Worm (Caenorhabditis elegans) whole organism, L1 larva: ENCODE results near the gene B0222.15.

Experiments
- C04F5.9 ChIP-seq: sonication (generic microtip); optimal IDR thresholded peaks from 2 replicates; lab custom pipeline; 2016; ENCODE audit warnings: missing genetic modification characterization, missing compliant biosample characterization
- C34B4.2 ChIP-seq: sonication (generic microtip); optimal IDR thresholded peaks from 2 replicates; lab custom pipeline; 2017; ENCODE audit warnings: mild to moderate bottlenecking, missing genetic modification characterization, missing compliant biosample characterization
- F16B12.6 ChIP-seq: fragments of 150-350 bp; optimal IDR thresholded peaks from 2 replicates; lab custom pipeline; 2014; ENCODE audit warnings: missing biosample characterization, missing genetic modification characterization
- Y116A8C.19 ChIP-seq: sonication (generic microtip); optimal IDR thresholded peaks from 2 replicates; lab custom pipeline; 2016; ENCODE audit warnings: missing compliant biosample characterization, missing genetic modification characterization, borderline replicate concordance
- aha-1 ChIP-seq: fragments of 150-350 bp; optimal IDR thresholded peaks from 2 replicates; lab custom pipeline; 2014; ENCODE audit warnings: missing biosample characterization, missing genetic modification characterization
- blmp-1 ChIP-seq: fragments of 150-350 bp; optimal IDR thresholded peaks from 2 replicates; lab custom pipeline; 2014; ENCODE audit warnings: missing biosample characterization, missing genetic modification characterization
- ceh-63 ChIP-seq: fragments of 200-800 bp; sonication (Bioruptor generic); optimal IDR thresholded peaks from 2 replicates; lab custom pipeline; 2018; ENCODE audit warnings: mild to moderate bottlenecking, missing genetic modification characterization, missing compliant biosample characterization
- ceh-8 ChIP-seq: fragments of 200-800 bp; sonication (Bioruptor generic); optimal IDR thresholded peaks from 2 replicates; lab custom pipeline; 2018; ENCODE audit warnings: mild to moderate bottlenecking, missing genetic modification characterization, moderate library complexity, missing compliant biosample characterization
- ces-1 ChIP-seq: fragments of 150-350 bp; optimal IDR thresholded peaks from 2 replicates; lab custom pipeline; 2014; ENCODE audit warnings: missing biosample characterization, missing genetic modification reagents, missing genetic modification characterization
- dpl-1 ChIP-seq, 3 experiments: fragments of 150-350 bp in 2 of 3; sonication (generic microtip) in 1 of 3; optimal IDR thresholded peaks; 2 replicates each; lab custom pipeline; 2014 to 2017; ENCODE audit warnings: missing biosample characterization in 3 of 3, missing genetic modification characterization in 3 of 3, missing genetic modification reagents in 3 of 3
- dsc-1 ChIP-seq: sonication (generic microtip); optimal IDR thresholded peaks from 2 replicates; lab custom pipeline; 2016; ENCODE audit warnings: mild to moderate bottlenecking, missing genetic modification characterization, missing compliant biosample characterization
- efl-1 ChIP-seq, 4 experiments: fragments of 150-350 bp; optimal IDR thresholded peaks in 3 of 4; peaks in 1 of 4; 1 replicate in 1 of 4; 2 replicates in 3 of 4; lab custom pipeline; 2014; ENCODE audit warnings: missing biosample characterization in 2 of 4, missing genetic modification characterization in 2 of 4, missing genetic modification reagents in 2 of 4
- efl-3 ChIP-seq: fragments of 200-800 bp; sonication (Bioruptor generic); optimal IDR thresholded peaks from 2 replicates; lab custom pipeline; 2018; ENCODE audit warnings: mild to moderate bottlenecking, missing genetic modification characterization, missing compliant biosample characterization
- egl-13 ChIP-seq: sonication (generic microtip); optimal IDR thresholded peaks from 2 replicates; lab custom pipeline; 2016; ENCODE audit warnings: missing genotype, missing genetic modification reagents, missing genetic modification characterization, missing compliant biosample characterization
- egl-27 ChIP-seq, 2 experiments: fragments of 150-350 bp in 1 of 2; sonication (generic microtip); optimal IDR thresholded peaks; 3 replicates each; lab custom pipeline; 2017 to 2018; ENCODE audit warnings: missing biosample characterization in 2 of 2, missing genetic modification characterization in 2 of 2, missing genetic modification reagents in 2 of 2
- elt-2 ChIP-seq: sonication (generic microtip); optimal IDR thresholded peaks from 2 replicates; lab custom pipeline; 2016; ENCODE audit warnings: missing genetic modification characterization, mild to moderate bottlenecking, inconsistent platforms, missing compliant biosample characterization, missing genetic modification reagents
- elt-3 ChIP-seq, 6 experiments: fragments of 150-350 bp in 1 of 6; sonication (generic microtip); optimal IDR thresholded peaks; 2 replicates each; lab custom pipeline; 2017 to 2018; ENCODE audit warnings: missing biosample characterization in 6 of 6, missing genetic modification characterization in 6 of 6, inconsistent platforms in 1 of 6
- fkh-10 ChIP-seq: sonication (generic microtip); optimal IDR thresholded peaks from 2 replicates; lab custom pipeline; 2017; ENCODE audit warnings: missing biosample characterization, missing genetic modification reagents, missing genetic modification characterization
- fkh-8 ChIP-seq: sonication (generic microtip); optimal IDR thresholded peaks from 2 replicates; lab custom pipeline; 2016; ENCODE audit warnings: mild to moderate bottlenecking, missing genetic modification characterization, missing compliant biosample characterization
- fos-1 ChIP-seq: fragments of 150-350 bp; optimal IDR thresholded peaks from 2 replicates; lab custom pipeline; 2014; ENCODE audit warnings: missing biosample characterization, missing genetic modification characterization
- grh-1 ChIP-seq: fragments of 200-800 bp; sonication (Bioruptor generic); IDR thresholded peaks from 2 replicates; pipeline ENCODE4 v1.3.6; 2022; ENCODE audit warnings: missing genetic modification reagents, missing genetic modification characterization, missing compliant biosample characterization
- isw-1 ChIP-seq: fragments of 200-800 bp; sonication (Bioruptor generic); IDR thresholded peaks from 2 replicates; pipeline ENCODE4 v1.3.6; 2022; ENCODE audit warnings: missing genetic modification characterization, missing compliant biosample characterization
- jun-1 ChIP-seq: fragments of 150-350 bp; optimal IDR thresholded peaks from 2 replicates; lab custom pipeline; 2014; ENCODE audit warnings: missing biosample characterization, missing genetic modification reagents, missing genetic modification characterization
- lin-13 ChIP-seq: fragments of 150-350 bp; optimal IDR thresholded peaks from 2 replicates; lab custom pipeline; 2014; ENCODE audit warnings: missing biosample characterization, missing genetic modification reagents, missing genetic modification characterization
- lin-14 ChIP-seq: fragments of 200-800 bp; sonication (Bioruptor generic); optimal IDR thresholded peaks from 2 replicates; lab custom pipeline; 2018; ENCODE audit warnings: mild to moderate bottlenecking, missing genetic modification characterization, moderate library complexity, missing compliant biosample characterization
- lin-35 ChIP-seq, 2 experiments: fragments of 150-350 bp; optimal IDR thresholded peaks; 2 replicates each; lab custom pipeline; 2014; ENCODE audit warnings: missing biosample characterization in 2 of 2, missing genetic modification characterization in 2 of 2, missing genetic modification reagents in 2 of 2
- lin-39 ChIP-seq: fragments of 150-350 bp; optimal IDR thresholded peaks from 2 replicates; lab custom pipeline; 2014; ENCODE audit warnings: missing biosample characterization, missing genetic modification reagents, missing genetic modification characterization
- mdl-1 ChIP-seq, 2 experiments: fragments of 150-350 bp; optimal IDR thresholded peaks; 2 replicates each; lab custom pipeline; 2014 to 2017; ENCODE audit warnings: missing biosample characterization in 2 of 2, missing genetic modification characterization in 2 of 2, inconsistent platforms in 1 of 2
- mef-2 ChIP-seq: fragments of 150-350 bp; optimal IDR thresholded peaks from 2 replicates; lab custom pipeline; 2014; ENCODE audit warnings: missing biosample characterization, missing genetic modification characterization
- nhr-12 ChIP-seq: sonication (generic microtip); optimal IDR thresholded peaks from 2 replicates; lab custom pipeline; 2017; ENCODE audit warnings: missing biosample characterization, missing genetic modification characterization
- nhr-20 ChIP-seq: sonication (generic microtip); optimal IDR thresholded peaks from 2 replicates; lab custom pipeline; 2016; ENCODE audit warnings: mild to moderate bottlenecking, missing genetic modification characterization, missing compliant biosample characterization
- nhr-237 ChIP-seq: fragments of 150-350 bp; optimal IDR thresholded peaks from 2 replicates; lab custom pipeline; 2014; ENCODE audit warnings: missing biosample characterization, missing genetic modification characterization
- nhr-47 ChIP-seq: sonication (generic microtip); optimal IDR thresholded peaks from 2 replicates; lab custom pipeline; 2016; ENCODE audit warnings: mild to moderate bottlenecking, missing genetic modification characterization, moderate library complexity, missing compliant biosample characterization
- nhr-71 ChIP-seq: sonication (generic microtip); optimal IDR thresholded peaks from 2 replicates; lab custom pipeline; 2016; ENCODE audit warnings: mild to moderate bottlenecking, missing genetic modification characterization, moderate library complexity, missing compliant biosample characterization
- nhr-76 ChIP-seq: sonication (generic microtip); optimal IDR thresholded peaks from 2 replicates; lab custom pipeline; 2017; ENCODE audit warnings: missing biosample characterization, missing genetic modification characterization
- pag-3 ChIP-seq: sonication (generic microtip); optimal IDR thresholded peaks from 2 replicates; lab custom pipeline; 2017; ENCODE audit warnings: missing genetic modification characterization, mild to moderate bottlenecking, missing compliant biosample characterization, antibody characterized with exemption, borderline replicate concordance; ENCODE audit not compliant: insufficient read depth
- pqm-1 ChIP-seq: sonication (generic microtip); optimal IDR thresholded peaks from 3 replicates; lab custom pipeline; 2017; ENCODE audit warnings: missing biosample characterization, missing genetic modification characterization
- skn-1 ChIP-seq: fragments of 150-350 bp; optimal IDR thresholded peaks from 2 replicates; lab custom pipeline; 2014; ENCODE audit warnings: missing biosample characterization, missing genetic modification characterization
- sptf-1 ChIP-seq: fragments of 150-350 bp; optimal IDR thresholded peaks from 2 replicates; lab custom pipeline; 2014; ENCODE audit warnings: missing biosample characterization, missing genetic modification characterization
- swsn-7 ChIP-seq: sonication (generic microtip); optimal IDR thresholded peaks from 2 replicates; lab custom pipeline; 2016; ENCODE audit warnings: missing genetic modification characterization, missing compliant biosample characterization
- tbx-2 ChIP-seq: sonication (generic microtip); optimal IDR thresholded peaks from 2 replicates; lab custom pipeline; 2016; ENCODE audit warnings: missing genetic modification characterization, missing compliant biosample characterization
- unc-130 ChIP-seq: fragments of 150-350 bp; optimal IDR thresholded peaks from 2 replicates; lab custom pipeline; 2017; ENCODE audit warnings: missing biosample characterization, missing genetic modification characterization, inconsistent platforms
- unc-62 ChIP-seq: fragments of 150-350 bp; optimal IDR thresholded peaks from 2 replicates; lab custom pipeline; 2014; ENCODE audit warnings: missing biosample characterization, missing genetic modification reagents, missing genetic modification characterization

B0222.15 gene

ce11 chrV:9156679-9157078, at the start of gene B0222.15:
Gene B0222.15 (minus strand): TSS chrV:9156779.
- TF ChIP-seq pag-3 (tag; lab: Kevin White, UChicago), result no peak
- TF ChIP-seq nhr-20 (tag; lab: Kevin White, UChicago), result no peak
- TF ChIP-seq sptf-1 (tag; lab: Kevin White, UChicago), result no peak
- TF ChIP-seq mdl-1 (tag; optimal IDR thresholded peaks at IDR 0.05; lab: Kevin White, UChicago), result no peak
- no peak for TF ChIP-seq mef-2
- TF ChIP-seq nhr-12, result no peak
- no peak for TF ChIP-seq fos-1 (tag; lab: Kevin White, UChicago)
- TF ChIP-seq tbx-2 (tag; lab: Kevin White, UChicago), result no peak
- TF ChIP-seq swsn-7 (tag; lab: Kevin White, UChicago), result no peak
- TF ChIP-seq dpl-1 (GFP tag; optimal IDR thresholded peaks at IDR 0.05; lab: Kevin White, UChicago), result no peak
- no peak for TF ChIP-seq efl-1 (optimal IDR thresholded peaks at IDR 0.05; lab: Kevin White, UChicago)
- no peak for TF ChIP-seq efl-1 (GFP tag; optimal IDR thresholded peaks at IDR 0.05 in 1 of 2; lab: Kevin White, UChicago)
- no peak for TF ChIP-seq skn-1 (tag; lab: Kevin White, UChicago)
- no peak for TF ChIP-seq nhr-71 (tag; lab: Kevin White, UChicago)
- TF ChIP-seq, all 84 proteins: peak for 0

- no peak for TF ChIP-seq sptf-1 (tag; lab: Kevin White, UChicago)
- TF ChIP-seq lin-13 (GFP tag; lab: Kevin White, UChicago), result no peak
- no peak for TF ChIP-seq lin-39 (tag; lab: Kevin White, UChicago)
- TF ChIP-seq efl-1 (optimal IDR thresholded peaks at IDR 0.05; lab: Kevin White, UChicago), result no peak
- TF ChIP-seq efl-1 (GFP tag; optimal IDR thresholded peaks at IDR 0.05 in 1 of 2; lab: Kevin White, UChicago), result peak in 1 of 2 experiments; percentile 49
- no peak for TF ChIP-seq grh-1 (GFP tag; lab: Robert Waterston, UW)
- TF ChIP-seq elt-2 (tag; lab: Kevin White, UChicago), result peak; percentile 83
- TF ChIP-seq unc-62 (GFP tag; lab: Kevin White, UChicago), result no peak
- TF ChIP-seq lin-35 (GFP tag; optimal IDR thresholded peaks at IDR 0.05; lab: Kevin White, UChicago), result peak in 1 of 2 experiments; percentile 10
- TF ChIP-seq, all 84 proteins: peak for 3
These were observed 46.1 kb upstream of the B0222.15 start, which contains the start of gene asp-2 for ce11 chrV:9202710-9203109. Gene asp-2 (plus strand): TSS chrV:9203077.

DNA sequence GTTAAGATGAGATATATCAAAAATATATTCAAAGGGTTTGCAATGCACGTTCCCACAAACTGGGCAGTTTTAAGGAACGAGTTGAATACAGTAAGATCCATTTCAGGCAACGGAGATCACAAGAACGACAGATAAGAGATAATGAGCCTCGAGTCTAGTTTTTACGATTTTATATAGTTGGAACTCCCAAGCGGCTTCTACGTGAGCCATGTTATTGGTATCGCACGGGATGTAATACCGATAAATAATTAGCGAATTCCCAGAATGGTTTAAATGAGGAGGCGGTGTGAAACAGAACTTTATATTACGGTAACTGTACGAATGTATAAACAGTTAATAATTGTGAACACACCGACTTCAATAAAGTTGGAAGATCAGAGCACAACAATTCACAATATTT, 42.3 kb upstream of the B0222.15 start, which contains the start of gene str-177:
str-177 (minus strand) TSS at position 101 of the 400 bp plus-strand sequence.
- no peak for TF ChIP-seq grh-1 (GFP tag; lab: Robert Waterston, UW)
- TF ChIP-seq mef-2, result no peak
- no peak for TF ChIP-seq fkh-8
- no peak for TF ChIP-seq fos-1 (tag; lab: Kevin White, UChicago)
- TF ChIP-seq ces-1, result no peak
- TF ChIP-seq aha-1 (tag; lab: Kevin White, UChicago), result no peak
- TF ChIP-seq nhr-76 (tag; lab: Kevin White, UChicago), result no peak
- no peak for TF ChIP-seq lin-14 (GFP tag; lab: Kevin White, UChicago)
- no peak for TF ChIP-seq unc-130 (tag; lab: Kevin White, UChicago)
- TF ChIP-seq unc-62 (GFP tag; lab: Kevin White, UChicago), result no peak
- no peak for TF ChIP-seq Y116A8C.19 (tag; lab: Kevin White, UChicago)

- TF ChIP-seq blmp-1 (tag; lab: Kevin White, UChicago) (peak; percentile 41), elt-3 (tag; optimal IDR thresholded peaks at IDR 0.05; lab: Kevin White, UChicago) (no peak)
These were observed 40.5 kb upstream of the B0222.15 start, which contains the start of gene C24B5.4 for ce11 chrV:9197121-9197520. Gene C24B5.4 (minus strand): TSS chrV:9197326.

DNA sequence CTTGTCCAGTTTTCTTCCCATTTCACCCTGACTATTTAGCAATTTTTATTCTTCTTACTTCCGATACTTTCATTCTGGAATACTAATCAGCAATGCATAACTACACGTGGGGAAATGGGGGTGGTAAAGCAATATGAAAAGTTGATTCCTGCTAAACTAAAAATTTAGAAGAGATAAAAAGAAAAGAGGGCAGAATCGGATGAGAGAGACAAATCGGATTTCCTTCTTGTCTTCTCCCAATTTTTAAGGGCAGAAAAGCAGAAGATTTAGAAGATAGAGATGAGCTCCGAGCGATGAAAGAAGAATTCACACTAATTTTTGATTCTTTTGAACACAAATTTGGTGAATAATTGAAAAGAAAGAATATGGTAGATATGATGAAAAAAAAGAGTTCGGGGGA, 37.5 kb upstream of the B0222.15 start:
- no peak for TF ChIP-seq ceh-63 (GFP tag; lab: Kevin White, UChicago)
- no peak for TF ChIP-seq efl-1 (optimal IDR thresholded peaks at IDR 0.05; lab: Kevin White, UChicago)
- TF ChIP-seq efl-1 (GFP tag; optimal IDR thresholded peaks at IDR 0.05 in 1 of 2; lab: Kevin White, UChicago), result peak in 1 of 2 experiments; percentile 17
- no peak for TF ChIP-seq F16B12.6 (tag; lab: Kevin White, UChicago)
- no peak for TF ChIP-seq pqm-1
- TF ChIP-seq fkh-8, result peak; percentile 1
- TF ChIP-seq dsc-1 (tag; lab: Kevin White, UChicago), result peak; percentile 25
- TF ChIP-seq efl-3 (GFP tag; lab: Kevin White, UChicago), result no peak
- TF ChIP-seq C34B4.2 (tag; lab: Kevin White, UChicago), result no peak
- no peak for TF ChIP-seq nhr-237 (tag; lab: Kevin White, UChicago)
- no peak for TF ChIP-seq ceh-8 (GFP tag; lab: Kevin White, UChicago)
- TF ChIP-seq egl-27 (tag; optimal IDR thresholded peaks at IDR 0.05; lab: Kevin White, UChicago), result no peak
- no peak for TF ChIP-seq C04F5.9
- no peak for TF ChIP-seq jun-1
- peak; percentile 27 for TF ChIP-seq egl-13
- peak; percentile 53 for TF ChIP-seq fkh-10
- TF ChIP-seq isw-1 (GFP tag; lab: Robert Waterston, UW), result no peak
- no peak for TF ChIP-seq Y116A8C.19 (tag; lab: Kevin White, UChicago)
- peak; percentile 22 for TF ChIP-seq nhr-47 (tag; lab: Kevin White, UChicago)
